Worm (Caenorhabditis elegans) whole organism, L2 larva: ENCODE results near the gene ZK1086.3.

Experiments used
- C34F6.9 ChIP-seq: fragments of 150-350 bp; optimal IDR thresholded peaks from 2 replicates; lab custom pipeline; 2014; ENCODE audit warnings: missing biosample characterization, missing genetic modification characterization
- F13H6.1 ChIP-seq: sonication (generic microtip); optimal IDR thresholded peaks from 2 replicates; lab custom pipeline; 2016; ENCODE audit warnings: missing genetic modification characterization, missing compliant biosample characterization
- R02D3.7 ChIP-seq: fragments of 150-350 bp; optimal IDR thresholded peaks from 2 replicates; lab custom pipeline; 2014; ENCODE audit warnings: missing biosample characterization, missing genetic modification characterization
- Y55F3AM.14 ChIP-seq: fragments of 200-800 bp; sonication (Bioruptor generic); optimal IDR thresholded peaks from 2 replicates; lab custom pipeline; 2018; ENCODE audit warnings: mild to moderate bottlenecking, missing genetic modification characterization, missing compliant biosample characterization
- ZK546.5 ChIP-seq: sonication (generic microtip); optimal IDR thresholded peaks from 2 replicates; lab custom pipeline; 2017; ENCODE audit warnings: missing biosample characterization, missing genetic modification characterization
- alr-1 ChIP-seq: fragments of 150-350 bp; optimal IDR thresholded peaks from 2 replicates; lab custom pipeline; 2014; ENCODE audit warnings: missing biosample characterization, missing genetic modification characterization
- aly-2 ChIP-seq: fragments of 150-350 bp; optimal IDR thresholded peaks from 2 replicates; lab custom pipeline; 2014; ENCODE audit warnings: missing biosample characterization, missing genetic modification characterization
- ama-1 ChIP-seq: fragments of 150-350 bp; optimal IDR thresholded peaks from 2 replicates; lab custom pipeline; 2018; ENCODE audit warnings: inconsistent platforms
- blmp-1 ChIP-seq: sonication (generic microtip); optimal IDR thresholded peaks from 2 replicates; lab custom pipeline; 2017; ENCODE audit warnings: missing genetic modification characterization, mild to moderate bottlenecking, missing compliant biosample characterization, antibody characterized with exemption, moderate library complexity; ENCODE audit not compliant: insufficient read depth
- ceh-16 ChIP-seq: fragments of 150-350 bp; optimal IDR thresholded peaks from 2 replicates; lab custom pipeline; 2014; ENCODE audit warnings: missing biosample characterization, missing genetic modification characterization
- ceh-82 ChIP-seq: fragments of 150-350 bp; optimal IDR thresholded peaks from 2 replicates; lab custom pipeline; 2014; ENCODE audit warnings: missing biosample characterization, missing genetic modification characterization
- crh-2 ChIP-seq: sonication (generic microtip); optimal IDR thresholded peaks from 2 replicates; lab custom pipeline; 2017; ENCODE audit warnings: missing biosample characterization, missing genetic modification characterization
- dmd-4 ChIP-seq: sonication (generic microtip); optimal IDR thresholded peaks from 2 replicates; lab custom pipeline; 2017; ENCODE audit warnings: missing biosample characterization, missing genetic modification characterization
- egl-27 ChIP-seq: sonication (generic microtip); optimal IDR thresholded peaks from 3 replicates; lab custom pipeline; 2017; ENCODE audit warnings: missing biosample characterization, missing genetic modification reagents, missing genetic modification characterization
- elt-1 ChIP-seq: fragments of 150-350 bp; optimal IDR thresholded peaks from 2 replicates; lab custom pipeline; 2014; ENCODE audit warnings: missing biosample characterization, missing genetic modification characterization
- elt-3 ChIP-seq: sonication (generic microtip); optimal IDR thresholded peaks from 2 replicates; lab custom pipeline; 2017; ENCODE audit warnings: missing biosample characterization, missing genetic modification characterization
- fos-1 ChIP-seq: fragments of 150-350 bp; optimal IDR thresholded peaks from 2 replicates; lab custom pipeline; 2014; ENCODE audit warnings: missing biosample characterization, missing genetic modification characterization
- gmeb-1 ChIP-seq: fragments of 150-350 bp; optimal IDR thresholded peaks from 2 replicates; lab custom pipeline; 2014; ENCODE audit warnings: missing biosample characterization, missing genetic modification characterization
- lin-13 ChIP-seq: fragments of 150-350 bp; optimal IDR thresholded peaks from 2 replicates; lab custom pipeline; 2014; ENCODE audit warnings: missing biosample characterization, missing genetic modification reagents, missing genetic modification characterization
- lin-39 ChIP-seq: fragments of 150-350 bp; optimal IDR thresholded peaks from 2 replicates; lab custom pipeline; 2014; ENCODE audit warnings: missing biosample characterization, missing genetic modification reagents, missing genetic modification characterization
- lsy-2 ChIP-seq, 2 experiments: fragments of 150-350 bp in 1 of 2; sonication (generic microtip) in 1 of 2; optimal IDR thresholded peaks; 2 replicates each; lab custom pipeline; 2014 to 2017; ENCODE audit warnings: missing biosample characterization in 2 of 2, missing genetic modification characterization in 2 of 2
- mab-5 ChIP-seq: fragments of 150-350 bp; optimal IDR thresholded peaks from 2 replicates; lab custom pipeline; 2014; ENCODE audit warnings: missing biosample characterization, missing genetic modification characterization
- mdl-1 ChIP-seq, 2 experiments: fragments of 150-350 bp in 1 of 2; sonication (generic microtip) in 1 of 2; optimal IDR thresholded peaks; 2 replicates each; lab custom pipeline; 2017; ENCODE audit warnings: missing biosample characterization in 2 of 2, missing genetic modification characterization in 2 of 2
- nhr-10 ChIP-seq: sonication (generic microtip); optimal IDR thresholded peaks from 2 replicates; lab custom pipeline; 2017; ENCODE audit warnings: missing biosample characterization, missing genetic modification characterization
- nhr-12 ChIP-seq: fragments of 150-350 bp; optimal IDR thresholded peaks from 2 replicates; lab custom pipeline; 2014; ENCODE audit warnings: missing biosample characterization, missing genetic modification characterization
- nhr-129 ChIP-seq: fragments of 150-350 bp; optimal IDR thresholded peaks from 2 replicates; lab custom pipeline; 2014; ENCODE audit warnings: missing biosample characterization, missing genetic modification characterization
- nhr-21 ChIP-seq: fragments of 150-350 bp; optimal IDR thresholded peaks from 2 replicates; lab custom pipeline; 2014; ENCODE audit warnings: missing biosample characterization, missing genetic modification characterization
- nhr-23 ChIP-seq: fragments of 150-350 bp; optimal IDR thresholded peaks from 2 replicates; lab custom pipeline; 2014; ENCODE audit warnings: missing biosample characterization, missing genetic modification reagents, missing genetic modification characterization
- nhr-237 ChIP-seq: fragments of 150-350 bp; optimal IDR thresholded peaks from 2 replicates; lab custom pipeline; 2014; ENCODE audit warnings: missing biosample characterization, missing genetic modification characterization
- nhr-25 ChIP-seq: fragments of 150-350 bp; sonication (generic microtip); optimal IDR thresholded peaks from 3 replicates; lab custom pipeline; 2014; ENCODE audit warnings: missing biosample characterization, missing genetic modification characterization
- nhr-6 ChIP-seq: fragments of 150-350 bp; optimal IDR thresholded peaks from 2 replicates; lab custom pipeline; 2014; ENCODE audit warnings: missing biosample characterization, missing genetic modification characterization
- peb-1 ChIP-seq: fragments of 150-350 bp; optimal IDR thresholded peaks from 2 replicates; lab custom pipeline; 2014; ENCODE audit warnings: missing biosample characterization, missing genetic modification characterization
- sem-4 ChIP-seq: fragments of 150-350 bp; optimal IDR thresholded peaks from 2 replicates; lab custom pipeline; 2014; ENCODE audit warnings: missing biosample characterization, missing genetic modification reagents, missing genetic modification characterization
- skn-1 ChIP-seq: sonication (generic microtip); optimal IDR thresholded peaks from 2 replicates; lab custom pipeline; 2017; ENCODE audit warnings: missing biosample characterization, missing genetic modification characterization
- sma-3 ChIP-seq: sonication (generic microtip); optimal IDR thresholded peaks from 2 replicates; lab custom pipeline; 2016; ENCODE audit warnings: missing genetic modification reagents, missing genetic modification characterization, missing compliant biosample characterization
- sma-9 ChIP-seq, 2 experiments: fragments of 150-350 bp in 1 of 2; sonication (generic microtip) in 1 of 2; optimal IDR thresholded peaks; 2 replicates each; lab custom pipeline; 2014 to 2016; ENCODE audit warnings: missing genetic modification characterization in 2 of 2, mild to moderate bottlenecking in 1 of 2, missing biosample characterization in 1 of 2, missing compliant biosample characterization in 1 of 2, missing genetic modification reagents in 1 of 2, moderate library complexity in 1 of 2
- snpc-4 ChIP-seq: fragments of 150-350 bp; optimal IDR thresholded peaks from 2 replicates; lab custom pipeline; 2014; ENCODE audit warnings: missing biosample characterization, missing genetic modification characterization
- unc-39 ChIP-seq: fragments of 150-350 bp; optimal IDR thresholded peaks from 2 replicates; lab custom pipeline; 2014; ENCODE audit warnings: missing biosample characterization, missing genetic modification characterization
- unc-55 ChIP-seq: fragments of 150-350 bp; sonication (generic microtip); optimal IDR thresholded peaks from 3 replicates; lab custom pipeline; 2014; ENCODE audit warnings: missing biosample characterization, missing genetic modification reagents, missing genetic modification characterization
- unc-62 ChIP-seq: fragments of 150-350 bp; optimal IDR thresholded peaks from 2 replicates; lab custom pipeline; 2014; ENCODE audit warnings: missing biosample characterization, missing genetic modification reagents, missing genetic modification characterization
- zag-1 ChIP-seq: fragments of 150-350 bp; optimal IDR thresholded peaks from 2 replicates; lab custom pipeline; 2014; ENCODE audit warnings: missing biosample characterization, missing genetic modification characterization
- ztf-1 ChIP-seq: fragments of 200-800 bp; sonication (Bioruptor generic); conservative IDR thresholded peaks from 2 replicates; pipeline ENCODE4 v1.3.6; 2022; ENCODE audit warnings: missing genetic modification characterization, missing compliant biosample characterization
- ztf-11 ChIP-seq: sonication (generic microtip); optimal IDR thresholded peaks from 2 replicates; lab custom pipeline; 2017; ENCODE audit warnings: missing biosample characterization, missing genetic modification characterization

Gene ZK1086.3

DNA sequence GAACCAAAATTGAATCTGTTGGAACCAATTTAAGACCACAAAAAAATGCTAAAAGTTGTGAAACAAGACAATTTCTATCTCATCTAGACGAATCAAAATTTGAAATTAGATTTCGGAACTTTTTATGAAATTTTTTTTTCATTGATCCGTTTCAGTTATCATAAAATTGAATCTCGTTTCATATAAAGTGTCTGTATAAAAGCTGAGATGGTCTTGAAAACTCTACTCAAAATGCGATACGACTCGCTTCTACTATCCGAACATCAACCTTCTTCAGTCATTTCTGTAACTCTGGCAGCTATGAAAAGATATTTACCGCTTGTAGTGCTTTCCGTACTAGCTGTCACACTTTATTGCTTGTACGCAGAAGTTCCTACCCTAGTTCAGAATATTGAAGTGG, at the start of gene ZK1086.3:
ZK1086.3 (plus strand) TSS at position 301 of the 400 bp plus-strand sequence.
- TF ChIP-seq gmeb-1 (tag; lab: Kevin White, UChicago): no peak
- TF ChIP-seq dmd-4 (tag; lab: Kevin White, UChicago): no peak
- no peak for TF ChIP-seq egl-27 (tag; lab: Kevin White, UChicago)
- TF ChIP-seq nhr-12 (tag; lab: Kevin White, UChicago): no peak
- no peak for TF ChIP-seq lin-39 (tag; lab: Kevin White, UChicago)
- TF ChIP-seq elt-1 (tag; lab: Kevin White, UChicago): no peak
- no peak for TF ChIP-seq nhr-129
- no peak for TF ChIP-seq Y55F3AM.14 (GFP tag; lab: Kevin White, UChicago)
- TF ChIP-seq mdl-1 (tag; optimal IDR thresholded peaks at IDR 0.05; lab: Kevin White, UChicago): no peak
- TF ChIP-seq lin-13 (GFP tag; lab: Kevin White, UChicago): no peak
- no peak for TF ChIP-seq ZK546.5
- TF ChIP-seq skn-1: no peak
- TF ChIP-seq ceh-16: no peak
- no peak for TF ChIP-seq elt-3 (tag; lab: Kevin White, UChicago)
- TF ChIP-seq unc-55 (GFP tag; lab: Kevin White, UChicago): no peak
- no peak for TF ChIP-seq snpc-4 (tag; lab: Kevin White, UChicago)
- TF ChIP-seq sem-4 (tag; lab: Kevin White, UChicago): no peak
- TF ChIP-seq ztf-1 (GFP tag; lab: Robert Waterston, UW): no peak
- TF ChIP-seq nhr-6 (tag; lab: Kevin White, UChicago): no peak

DNA sequence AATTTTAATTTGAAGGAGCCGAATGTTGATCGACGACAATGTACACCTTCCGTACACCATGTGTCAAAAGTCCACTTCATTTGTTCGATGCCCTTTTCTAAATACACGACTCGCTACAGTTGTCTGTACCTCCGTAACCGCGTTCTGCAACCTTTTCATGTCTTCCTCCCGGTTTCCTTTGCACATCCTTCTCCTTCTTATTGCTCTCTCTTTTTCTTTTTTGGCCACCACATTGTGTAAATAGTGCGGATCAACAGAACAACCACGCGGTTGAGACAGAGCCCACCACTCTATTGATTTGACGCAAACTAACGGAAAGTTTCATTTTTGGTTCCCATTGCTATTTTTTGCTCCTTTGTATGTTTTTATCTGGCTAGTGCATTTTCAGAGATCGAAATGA, 47.3 kb upstream of the ZK1086.3 start:
- TF ChIP-seq F13H6.1: peak; percentile 38
- no peak for TF ChIP-seq snpc-4 (tag; lab: Kevin White, UChicago)
- no peak for TF ChIP-seq nhr-23 (tag; lab: Kevin White, UChicago)
- TF ChIP-seq unc-55 (GFP tag; lab: Kevin White, UChicago): no peak
- TF ChIP-seq gmeb-1 (tag; lab: Kevin White, UChicago): no peak
- TF ChIP-seq nhr-6 (tag; lab: Kevin White, UChicago): no peak
- TF ChIP-seq nhr-129: peak; percentile 36
- TF ChIP-seq elt-1 (tag; lab: Kevin White, UChicago): no peak
- no peak for TF ChIP-seq nhr-21 (tag; lab: Kevin White, UChicago)
- TF ChIP-seq aly-2 (tag; lab: Kevin White, UChicago): no peak

DNA sequence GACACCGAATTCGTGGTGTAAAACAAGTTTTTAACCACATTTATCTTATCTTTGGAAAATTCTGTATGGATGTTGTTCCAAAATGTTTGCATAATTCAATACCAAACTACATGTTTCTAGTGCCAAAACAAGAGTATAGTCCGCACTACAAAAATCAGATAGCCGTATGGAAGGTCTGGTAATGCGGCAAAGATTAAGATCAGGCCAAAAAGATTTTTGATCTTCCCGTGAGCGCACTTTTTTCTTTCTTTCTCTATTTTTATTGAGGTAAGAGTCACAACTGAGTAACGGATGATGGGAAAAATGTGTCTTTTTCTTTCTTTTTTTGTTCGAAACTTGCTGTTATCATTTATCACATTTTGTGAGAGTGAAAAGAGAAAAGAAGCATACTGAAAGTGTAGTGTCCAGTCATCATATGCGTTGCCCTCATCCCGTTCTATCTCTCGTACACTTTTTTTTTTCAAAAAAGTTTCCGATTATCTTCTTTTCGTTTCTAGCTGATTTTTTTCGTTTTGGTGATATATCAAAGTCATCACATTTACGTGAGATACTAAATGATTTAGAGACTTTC, 46.0 kb upstream of the ZK1086.3 start:
- TF ChIP-seq gmeb-1 (tag; lab: Kevin White, UChicago) (peak; percentile 2), nhr-23 (tag; lab: Kevin White, UChicago) (peak; percentile 77), ztf-11 (tag; lab: Kevin White, UChicago) (no peak), R02D3.7 (tag; lab: Kevin White, UChicago) (no peak), alr-1 (no peak), elt-3 (tag; lab: Kevin White, UChicago) (no peak), sma-9 (GFP tag; optimal IDR thresholded peaks at IDR 0.05; lab: Kevin White, UChicago) (peak; percentile 72), sma-9 (tag; optimal IDR thresholded peaks at IDR 0.05; lab: Kevin White, UChicago) (no peak), mdl-1 (tag; optimal IDR thresholded peaks at IDR 0.05; lab: Kevin White, UChicago) (no peak), nhr-21 (tag; lab: Kevin White, UChicago) (peak; percentile 60), crh-2 (peak; percentile 39), ceh-82 (no peak), aly-2 (tag; lab: Kevin White, UChicago) (no peak), sma-3 (GFP tag; lab: Kevin White, UChicago) (peak; percentile 38), nhr-129 (peak; percentile 55), lin-13 (GFP tag; lab: Kevin White, UChicago) (no peak), mab-5 (tag; lab: Kevin White, UChicago) (peak; percentile 9), lin-39 (tag; lab: Kevin White, UChicago) (no peak), nhr-25 (peak; percentile 23), zag-1 (tag; lab: Kevin White, UChicago) (no peak), skn-1 (no peak), nhr-237 (tag; lab: Kevin White, UChicago) (no peak), nhr-10 (tag; lab: Kevin White, UChicago) (no peak), sem-4 (tag; lab: Kevin White, UChicago) (no peak), Y55F3AM.14 (GFP tag; lab: Kevin White, UChicago) (no peak), nhr-6 (tag; lab: Kevin White, UChicago) (peak; percentile 7), F13H6.1 (peak; percentile 67), dmd-4 (tag; lab: Kevin White, UChicago) (no peak), unc-39 (tag; lab: Kevin White, UChicago) (no peak), C34F6.9 (tag; lab: Kevin White, UChicago) (peak; percentile 43), peb-1 (tag; lab: Kevin White, UChicago) (no peak), egl-27 (tag; lab: Kevin White, UChicago) (no peak), unc-55 (GFP tag; lab: Kevin White, UChicago) (no peak), fos-1 (tag; lab: Kevin White, UChicago) (peak; percentile 78), blmp-1 (peak; percentile 85), unc-62 (GFP tag; lab: Kevin White, UChicago) (no peak), ceh-16 (no peak), ztf-1 (GFP tag; lab: Robert Waterston, UW) (no peak), ama-1 (no peak), elt-1 (tag; lab: Kevin White, UChicago) (peak; percentile 51), lsy-2 (tag; optimal IDR thresholded peaks at IDR 0.05; lab: Kevin White, UChicago) (peak in 1 of 2 experiments; percentile 14)
